Worm (Caenorhabditis elegans) whole organism, midembryonic: Measurements from ENCODE around the gene R193.2.

Source experiments
- med-1 ChIP-seq: sonication (generic microtip); optimal IDR thresholded peaks from 2 replicates; lab custom pipeline; 2017; ENCODE audit warnings: missing genetic modification characterization, mild to moderate bottlenecking, missing compliant biosample characterization, antibody characterized with exemption, missing genetic modification reagents; ENCODE audit not compliant: insufficient read depth
- ztf-23 ChIP-seq: fragments of 200-800 bp; sonication (Bioruptor generic); IDR thresholded peaks from 2 replicates; pipeline ENCODE4 v1.3.6; 2022; ENCODE audit warnings: missing genetic modification reagents, missing genetic modification characterization, missing compliant biosample characterization

DNA sequence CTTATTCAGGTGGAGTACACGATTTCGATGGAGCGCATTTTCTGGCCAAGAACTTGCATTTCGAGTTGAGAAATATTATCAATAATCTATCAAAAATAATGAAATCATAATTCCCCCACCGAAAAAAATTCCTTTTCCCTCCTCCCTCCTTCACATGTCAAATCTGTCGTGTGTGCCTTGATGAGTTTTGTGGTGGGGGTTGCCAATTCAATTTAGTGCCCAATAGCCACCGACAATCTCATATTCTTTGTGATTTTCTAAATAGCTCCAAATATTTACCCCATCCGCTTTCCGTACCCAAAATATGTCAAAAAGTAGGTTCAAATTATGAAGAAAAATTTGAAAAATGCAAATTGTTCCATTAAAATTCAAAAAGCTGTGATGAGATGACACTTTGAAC is 13.6 kb upstream of the R193.2 start, which contains the start of gene tmc-1:
- TF ChIP-seq med-1: no peak
- TF ChIP-seq ztf-23 (GFP tag; lab: Robert Waterston, UW): no peak
